Worm (Caenorhabditis elegans): ENCODE results near the gene mdf-2.

- TF ChIP-seq snpc-4 (tag; optimal IDR thresholded peaks at IDR 0.05) (no peak), ztf-11 (tag; optimal IDR thresholded peaks at IDR 0.05) (no peak), lin-13 (GFP tag; optimal IDR thresholded peaks at IDR 0.05) (no peak), ceh-82 (tag; optimal IDR thresholded peaks at IDR 0.05) (no peak), ztf-1 (GFP tag; conservative IDR thresholded peaks at IDR 0.05) (no peak), nhr-12 (tag; optimal IDR thresholded peaks at IDR 0.05) (no peak), nhr-237 (tag; optimal IDR thresholded peaks at IDR 0.05) (no peak), blmp-1 (tag; optimal IDR thresholded peaks at IDR 0.05; ENCODE audit: insufficient read depth) (no peak), unc-62 (GFP tag; optimal IDR thresholded peaks at IDR 0.05) (no peak), lin-39 (tag; optimal IDR thresholded peaks at IDR 0.05) (no peak), ztf-4 (tag; optimal IDR thresholded peaks at IDR 0.05) (no peak)
These were observed 24.6 kb upstream of the mdf-2 start for ce11 chrIV:2665388-2665978.

Data from whole organism, L2 larva.